Comparison of ENCODE assay signal across 2 fruit fly cellular contexts in the genomic region with DNA sequence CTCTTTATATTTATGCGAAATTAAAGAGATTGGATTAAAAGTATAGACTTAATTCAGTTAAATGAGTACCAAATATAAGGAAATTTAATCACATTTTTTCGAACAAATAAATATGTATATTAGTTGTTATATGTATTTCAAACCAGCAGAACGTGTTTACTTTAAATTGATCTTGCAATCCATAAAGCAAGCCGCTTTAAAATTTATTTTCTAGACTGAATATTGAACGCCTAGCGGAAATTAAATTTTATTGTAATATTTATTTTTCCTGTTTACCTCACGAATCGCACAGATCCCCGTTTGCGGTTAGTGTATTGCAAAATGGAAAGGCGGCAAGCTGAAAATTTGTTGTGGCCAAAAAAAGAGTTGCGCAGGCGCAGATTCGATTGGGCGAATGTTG.
TF ChIP-seq lines count a peak whose summit lies in the region.

No protein-coding gene starts in this region.

TF ChIP-seq in whole organism, prepupa, 60 proteins besides CTCF, POLR2A, EP300 and RAD21:
- no peak for TF ChIP-seq Hr38 (GFP tag; optimal IDR thresholded peaks at IDR 0.05; lab: Kevin White, UChicago)
- peak; percentile 5 for TF ChIP-seq lz (GFP tag; optimal IDR thresholded peaks at IDR 0.05; lab: Kevin White, UChicago)
- peak; percentile 56 for TF ChIP-seq Hr4 (GFP tag; optimal IDR thresholded peaks at IDR 0.05; lab: Kevin White, UChicago)
- peak; percentile 15 for TF ChIP-seq pdm3 (GFP tag; optimal IDR thresholded peaks at IDR 0.05; lab: Kevin White, UChicago)
- no peak for TF ChIP-seq CG3032 (tag; optimal IDR thresholded peaks at IDR 0.05; lab: Kevin White, UChicago)
- no peak for TF ChIP-seq CG6163 (GFP tag; IDR thresholded peaks at IDR 0.05; lab: Robert Waterston, UW)
- no peak for TF ChIP-seq CG3919 (GFP tag; optimal IDR thresholded peaks at IDR 0.05; lab: Kevin White, UChicago)
- peak; percentile 48 for TF ChIP-seq CG32006 (GFP tag; optimal IDR thresholded peaks at IDR 0.05; lab: Kevin White, UChicago)
- TF ChIP-seq Eip78C (GFP tag; lab: Kevin White, UChicago), result peak; percentile 82
- peak; percentile 6 for TF ChIP-seq Sox102F (GFP tag; optimal IDR thresholded peaks at IDR 0.05; lab: Kevin White, UChicago)
- peak; percentile 10 for TF ChIP-seq topi (GFP tag; optimal IDR thresholded peaks at IDR 0.05; lab: Kevin White, UChicago)
- peak; percentile 16 for TF ChIP-seq acj6 (GFP tag; optimal IDR thresholded peaks at IDR 0.05; lab: Kevin White, UChicago)
- no peak for TF ChIP-seq achi (GFP tag; optimal IDR thresholded peaks at IDR 0.05; lab: Kevin White, UChicago)
- peak; percentile 17 for TF ChIP-seq Smox (GFP tag; optimal IDR thresholded peaks at IDR 0.05; lab: Kevin White, UChicago)
- TF ChIP-seq esn (GFP tag; optimal IDR thresholded peaks at IDR 0.05; lab: Kevin White, UChicago), result peak; percentile 33
- no peak for TF ChIP-seq CG10669 (GFP tag; optimal IDR thresholded peaks at IDR 0.05; lab: Kevin White, UChicago)
- TF ChIP-seq svp (GFP tag; lab: Kevin White, UChicago), result peak; percentile 69
- TF ChIP-seq CG6276 (GFP tag; optimal IDR thresholded peaks at IDR 0.05; lab: Kevin White, UChicago), result peak; percentile 29
- TF ChIP-seq CG11294 (GFP tag; IDR thresholded peaks at IDR 0.05; lab: Robert Waterston, UW), result no peak
- TF ChIP-seq CG11902 (GFP tag; optimal IDR thresholded peaks at IDR 0.05; lab: Kevin White, UChicago), result no peak
- no peak for TF ChIP-seq Blimp-1 (GFP tag; optimal IDR thresholded peaks at IDR 0.05; lab: Kevin White, UChicago)
- peak; percentile 30 for TF ChIP-seq OdsH (GFP tag; optimal IDR thresholded peaks at IDR 0.05; lab: Kevin White, UChicago)
- peak; percentile 38 for TF ChIP-seq Met (GFP tag; optimal IDR thresholded peaks at IDR 0.05; lab: Kevin White, UChicago)

TF ChIP-seq in whole organism, wandering third instar larva, 38 proteins besides CTCF, POLR2A, EP300 and RAD21:
- TF ChIP-seq HLH106 (tag; optimal IDR thresholded peaks at IDR 0.05; lab: Kevin White, UChicago), result no peak
- peak in 1 of 2 experiments; percentile 18 for TF ChIP-seq foxo (GFP tag; optimal IDR thresholded peaks at IDR 0.05; lab: Kevin White, UChicago)
- TF ChIP-seq CG9705 (GFP tag; optimal IDR thresholded peaks at IDR 0.05; lab: Kevin White, UChicago), result no peak
- no peak for TF ChIP-seq tai (GFP tag; optimal IDR thresholded peaks at IDR 0.05; lab: Kevin White, UChicago)
- peak; percentile 6 for TF ChIP-seq woc (GFP tag; optimal IDR thresholded peaks at IDR 0.05; lab: Kevin White, UChicago)
- TF ChIP-seq psq (GFP tag; optimal IDR thresholded peaks at IDR 0.05; lab: Kevin White, UChicago), result peak; percentile 17
- TF ChIP-seq CrebA (GFP tag; optimal IDR thresholded peaks at IDR 0.05; lab: Kevin White, UChicago; ENCODE audit: borderline replicate concordance), result no peak
- no peak for TF ChIP-seq Rel (GFP tag; optimal IDR thresholded peaks at IDR 0.05; lab: Kevin White, UChicago)
- no peak for TF ChIP-seq Rel (tag; optimal IDR thresholded peaks at IDR 0.05; lab: Kevin White, UChicago)
- TF ChIP-seq OdsH (GFP tag; optimal IDR thresholded peaks at IDR 0.05; lab: Kevin White, UChicago), result peak; percentile 24
